Worm (Caenorhabditis elegans): ENCODE data around the gene nhr-38.
"Not testable (repeated sequence)": the region's sequence is repeated elsewhere in the genome, so short reads cannot be mapped to it uniquely, and the experiment has no call there.

nhr-38 gene

DNA sequence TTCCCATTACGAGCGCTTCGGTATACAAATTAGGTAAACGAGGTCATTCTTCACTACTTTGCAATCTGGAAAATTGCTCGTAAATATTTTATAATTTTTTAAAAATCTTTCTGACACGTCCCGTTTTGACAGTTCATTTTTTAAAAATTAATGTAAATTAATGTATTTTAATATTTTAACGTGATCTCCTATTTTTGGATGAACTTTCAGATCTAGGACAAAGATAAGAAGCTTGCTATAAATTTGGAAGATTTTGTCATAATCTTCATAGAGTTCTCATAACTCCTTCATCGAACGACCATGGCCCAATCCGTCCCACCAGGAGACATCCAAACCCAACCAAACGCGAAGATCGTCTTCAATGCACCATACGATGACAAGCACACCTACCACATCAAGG, 21.3 kb upstream of the nhr-38 start, which contains the start of gene msp-76:
Gene msp-76 (plus strand): TSS at position 301 of the 400 bp plus-strand sequence.
- not testable (repeated sequence) for TF ChIP-seq unc-62 (GFP tag; optimal IDR thresholded peaks at IDR 0.05)

DNA sequence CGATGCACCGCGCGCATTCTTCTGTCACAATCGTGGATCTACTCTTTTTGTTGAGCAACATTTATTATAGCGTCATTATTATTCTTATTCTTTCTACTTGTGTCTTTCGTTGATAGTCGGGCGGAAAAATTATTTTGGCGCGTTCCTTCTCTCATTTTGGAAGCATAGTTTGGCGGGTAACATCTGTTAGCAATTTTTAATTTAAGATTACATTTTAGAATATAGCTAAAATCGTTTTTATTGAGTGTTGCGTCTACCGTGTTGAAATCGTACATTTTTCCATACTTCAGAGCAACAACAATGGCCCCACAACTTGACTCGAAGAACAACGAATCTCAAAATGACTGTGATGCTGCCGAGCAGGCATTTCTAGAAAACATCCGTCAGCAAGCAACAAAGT, 19.3 kb upstream of the nhr-38 start, which contains the start of gene sdz-36:
Gene sdz-36 (plus strand): TSS at position 301 of the 400 bp plus-strand sequence.
- TF ChIP-seq unc-62 (GFP tag; optimal IDR thresholded peaks at IDR 0.05), result no peak

DNA sequence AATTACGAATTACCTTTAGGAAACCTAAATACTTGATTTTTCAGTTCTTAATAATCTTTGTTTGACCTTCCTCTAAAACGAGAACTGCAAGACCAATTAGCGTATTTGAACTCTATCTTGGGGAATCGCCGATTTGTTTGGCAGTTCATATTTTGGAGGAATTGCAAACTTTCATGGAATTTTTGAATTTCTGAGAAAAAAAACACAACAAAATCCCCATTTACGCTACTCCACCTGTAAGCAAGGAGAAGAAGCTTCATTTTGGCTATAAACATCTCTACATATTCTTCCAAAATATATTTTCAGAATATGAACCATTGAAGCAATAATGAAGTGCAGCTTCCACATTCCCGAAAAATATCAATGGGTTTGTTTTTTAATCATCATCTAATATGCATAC, 17.1 kb upstream of the nhr-38 start, which contains the start of gene twk-9:
Gene twk-9 (plus strand): TSS at position 301 of the 400 bp plus-strand sequence.
- TF ChIP-seq unc-62 (GFP tag; optimal IDR thresholded peaks at IDR 0.05), result no peak

DNA sequence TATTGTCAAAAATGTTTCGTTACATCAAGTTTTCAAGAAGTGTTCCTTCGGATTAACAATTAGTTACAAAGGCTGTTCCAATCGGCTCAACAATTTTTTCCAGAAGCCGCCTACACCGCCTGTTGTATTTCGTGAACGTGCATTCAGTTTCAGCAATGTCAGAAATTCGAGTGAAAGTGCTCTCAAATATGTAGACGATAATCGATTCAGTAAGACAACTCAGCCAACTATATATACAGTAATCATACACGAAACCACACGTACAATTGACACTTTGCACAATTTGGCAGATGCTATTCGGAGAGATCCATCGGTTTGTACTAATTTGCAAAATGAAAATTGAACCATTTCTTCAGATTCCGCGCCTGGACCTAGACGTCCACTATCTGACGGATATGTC, 13.5 kb upstream of the nhr-38 start:
- TF ChIP-seq unc-62 (GFP tag; optimal IDR thresholded peaks at IDR 0.05), result no peak

DNA sequence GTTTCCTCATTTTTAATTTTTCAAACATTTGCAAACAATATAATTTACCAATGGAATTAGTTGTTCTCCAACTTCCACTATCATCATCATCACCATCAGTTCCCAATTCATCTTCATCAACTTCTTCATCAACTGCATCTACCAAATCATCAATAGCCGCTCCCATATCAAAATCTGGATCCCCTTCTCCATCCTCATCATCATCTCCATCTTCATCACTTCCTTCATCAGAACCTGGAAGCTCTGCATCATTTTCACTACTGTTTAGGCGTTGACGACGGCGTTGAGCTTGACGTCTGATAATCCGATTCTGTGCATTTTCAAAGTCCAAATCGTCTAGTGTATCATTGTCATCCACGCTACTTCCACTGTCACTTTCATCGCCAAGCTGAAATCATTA, 12.1 kb upstream of the nhr-38 start:
- TF ChIP-seq unc-62 (GFP tag; optimal IDR thresholded peaks at IDR 0.05), result no peak

DNA sequence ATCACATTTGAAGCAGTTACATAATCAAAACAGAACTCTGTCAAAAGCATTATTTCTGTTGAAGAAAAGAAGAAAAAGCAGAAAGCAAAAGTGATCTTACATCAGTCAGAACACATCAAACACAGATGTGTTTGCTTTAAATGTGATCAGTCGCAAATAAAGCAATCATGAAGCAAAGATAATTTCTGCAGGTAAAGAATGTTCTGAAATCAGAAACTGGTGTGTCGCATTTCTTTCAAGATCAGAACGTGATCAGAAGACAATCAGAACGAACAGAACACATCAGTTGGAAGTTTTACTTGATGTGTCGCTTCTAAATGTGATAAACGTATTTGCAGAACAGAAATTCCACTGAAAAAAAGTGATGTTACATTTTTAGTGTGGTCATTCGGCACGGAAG, 10.9 kb upstream of the nhr-38 start:
- TF ChIP-seq unc-62 (GFP tag; optimal IDR thresholded peaks at IDR 0.05), result no peak

DNA sequence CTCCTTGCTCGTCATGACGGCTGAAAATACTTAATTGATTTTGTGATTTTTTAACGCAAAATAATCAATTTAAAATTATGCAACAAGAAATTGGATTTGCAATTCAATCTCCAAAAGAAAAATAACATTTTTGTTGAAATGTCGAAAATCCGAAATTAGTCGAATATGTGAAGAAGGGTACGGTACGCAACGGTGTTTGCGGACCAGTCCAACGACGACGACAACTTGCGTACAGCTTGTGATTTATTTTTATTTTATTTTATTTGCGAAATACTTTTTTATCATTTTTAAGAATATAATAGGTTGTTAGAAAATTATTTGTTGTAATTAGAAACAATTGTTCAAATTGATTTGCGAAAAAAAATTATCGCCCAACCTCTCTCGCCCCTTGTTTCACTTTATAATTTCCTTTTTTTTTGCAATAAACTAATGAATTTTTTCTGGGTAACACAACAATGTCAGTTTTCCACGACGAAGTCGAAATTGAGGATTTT, 3.2 kb upstream of the nhr-38 start, which contains the start of the genes dcaf-1 and dph-3:
Gene dcaf-1 (minus strand): TSS at position 20 of the 494 bp plus-strand sequence.
Gene dph-3 (plus strand): TSS at position 444 of the 494 bp plus-strand sequence.
- no peak for TF ChIP-seq unc-62 (GFP tag; optimal IDR thresholded peaks at IDR 0.05)

DNA sequence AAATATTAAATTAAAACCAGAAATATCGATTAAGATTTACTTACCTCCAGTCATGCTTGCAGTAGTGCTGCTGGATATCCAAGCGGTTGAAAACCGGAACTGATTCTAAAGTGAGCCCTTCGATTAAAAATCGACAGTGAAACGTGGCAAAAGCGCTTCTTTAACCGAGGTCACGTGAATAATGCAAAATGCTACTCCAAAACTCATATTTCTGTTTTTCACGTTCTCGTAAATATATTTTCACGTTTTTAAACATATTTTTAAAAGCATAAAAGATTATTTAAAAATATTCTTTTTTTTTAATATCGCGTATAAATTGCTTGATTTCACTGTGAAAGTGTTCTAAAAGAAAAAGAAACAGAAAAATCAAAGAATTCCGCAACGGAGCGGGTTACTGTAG, 782 bp upstream of the nhr-38 start, which contains the start of gene ant-1.3:
Gene ant-1.3 (minus strand): TSS at position 101 of the 400 bp plus-strand sequence.
- TF ChIP-seq unc-62 (GFP tag; optimal IDR thresholded peaks at IDR 0.05), result no peak

DNA sequence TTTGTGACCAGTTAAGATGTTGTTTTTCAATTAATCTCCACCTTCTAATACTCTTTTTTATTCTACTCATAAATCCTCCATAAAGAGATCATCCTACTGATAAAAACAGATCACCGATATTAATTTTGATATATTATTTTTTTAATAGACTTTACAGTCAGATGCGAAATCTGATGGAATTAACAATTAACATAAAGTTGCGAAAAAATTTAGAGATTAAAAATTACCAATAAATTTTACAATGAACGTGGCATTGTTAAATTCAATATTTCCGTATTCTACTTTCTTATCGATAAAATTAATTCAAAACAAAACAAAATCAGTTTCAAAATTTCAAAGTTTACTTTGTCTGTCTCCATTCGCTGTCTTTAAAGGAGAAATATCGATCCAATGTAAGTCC, 2.8 kb downstream of the nhr-38 start, which contains the start of gene K01H12.4:
Gene K01H12.4 (plus strand): TSS at position 301 of the 400 bp plus-strand sequence.
- TF ChIP-seq unc-62 (GFP tag; optimal IDR thresholded peaks at IDR 0.05), result no peak

DNA sequence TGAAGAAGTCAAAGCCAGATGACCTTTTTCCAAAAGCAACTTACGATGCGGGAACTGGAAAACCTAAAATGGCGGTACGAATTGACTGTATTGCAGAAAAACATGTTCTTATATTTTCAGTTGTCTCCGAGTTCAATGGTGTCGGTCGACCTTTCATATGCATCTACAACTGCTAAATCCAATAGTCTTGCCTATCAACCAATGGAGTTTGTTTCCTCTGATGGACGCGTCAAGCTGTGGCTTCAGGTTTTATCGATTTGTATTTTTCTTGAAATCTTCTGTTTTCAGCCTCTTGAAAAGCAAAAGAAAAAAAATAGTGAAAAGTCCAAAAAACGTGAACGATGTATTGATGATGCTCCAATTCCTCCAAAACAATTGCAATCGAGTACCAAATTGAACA, 4.3 kb downstream of the nhr-38 start:
- TF ChIP-seq unc-62 (GFP tag; optimal IDR thresholded peaks at IDR 0.05), result no peak

DNA sequence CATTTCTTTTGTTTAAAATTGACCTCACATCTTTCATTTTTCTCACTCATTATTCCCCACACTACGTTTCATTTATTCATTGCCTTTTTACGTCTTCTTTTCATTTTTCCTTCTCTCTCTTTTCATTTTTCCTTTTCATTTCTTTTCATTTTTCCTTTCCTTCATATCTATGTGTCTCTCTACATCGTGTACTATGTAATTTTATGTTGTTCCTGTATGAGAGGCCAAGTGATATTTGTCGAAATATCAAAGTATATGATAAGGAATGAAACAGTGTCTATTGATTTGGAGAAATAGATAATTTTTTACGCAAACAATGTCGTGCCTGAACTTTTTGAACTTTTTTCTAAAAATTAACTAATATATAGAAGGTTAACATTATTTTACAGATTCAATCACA, 6.5 kb downstream of the nhr-38 start:
- TF ChIP-seq unc-62 (GFP tag; optimal IDR thresholded peaks at IDR 0.05), result no peak

DNA sequence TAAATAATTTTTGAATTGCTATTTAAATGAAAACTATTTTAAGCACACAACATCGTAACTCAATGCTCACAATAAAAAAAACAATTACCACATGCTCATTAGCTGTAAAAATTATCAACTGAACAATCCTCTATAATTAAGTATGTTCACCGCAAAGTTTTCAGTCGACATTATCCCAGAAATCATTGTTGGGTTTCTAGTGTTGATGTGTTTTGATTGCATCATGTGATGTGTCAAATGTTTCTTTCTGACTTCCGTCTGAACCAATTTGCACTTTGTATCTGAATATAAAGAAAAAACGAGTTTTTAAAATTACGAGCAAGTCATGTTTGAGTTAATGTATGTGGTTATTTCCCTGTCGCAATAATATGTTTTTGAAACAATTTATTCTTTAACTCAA, 7.9 kb downstream of the nhr-38 start:
- no peak for TF ChIP-seq unc-62 (GFP tag; optimal IDR thresholded peaks at IDR 0.05)

DNA sequence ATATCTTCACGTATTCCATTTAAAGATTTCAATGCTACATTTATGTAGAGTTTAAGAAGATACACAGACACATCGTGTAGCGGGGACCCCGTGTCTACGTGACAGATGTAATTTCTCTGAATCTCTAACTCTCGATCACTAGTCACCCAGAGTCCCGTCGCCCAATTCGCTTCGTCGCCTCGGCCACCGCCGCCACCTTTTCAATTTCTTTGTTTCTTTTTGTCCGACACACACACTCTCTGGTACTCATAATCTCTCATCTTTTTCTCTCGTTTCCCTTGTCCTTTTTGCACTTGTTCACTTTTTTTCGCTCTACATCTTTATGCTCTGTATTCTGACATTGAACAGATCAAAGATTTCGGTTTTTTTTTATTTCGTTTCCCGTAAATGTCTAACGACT, 8.4 kb downstream of the nhr-38 start:
- TF ChIP-seq unc-62 (GFP tag; optimal IDR thresholded peaks at IDR 0.05), result no peak

DNA sequence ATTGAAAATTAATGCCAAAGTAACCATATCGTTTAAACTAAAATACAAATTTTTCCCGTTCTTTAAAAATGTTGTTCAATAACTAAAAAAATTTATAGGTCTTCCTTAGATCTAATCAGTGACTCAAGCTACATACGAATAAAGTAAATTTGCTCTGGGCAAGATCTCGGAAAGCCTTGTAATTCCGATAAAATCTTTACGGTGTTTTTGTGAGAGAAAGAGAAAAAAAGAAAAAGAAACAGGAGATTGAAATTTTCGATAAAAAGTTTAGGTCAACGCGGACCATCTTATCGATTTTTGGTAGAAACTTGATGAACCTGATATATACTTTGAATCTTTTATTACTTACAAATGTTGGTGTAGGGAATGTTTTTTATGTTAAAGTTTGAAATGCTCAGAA, 13.2 kb downstream of the nhr-38 start:
- TF ChIP-seq unc-62 (GFP tag; optimal IDR thresholded peaks at IDR 0.05), result no peak

DNA sequence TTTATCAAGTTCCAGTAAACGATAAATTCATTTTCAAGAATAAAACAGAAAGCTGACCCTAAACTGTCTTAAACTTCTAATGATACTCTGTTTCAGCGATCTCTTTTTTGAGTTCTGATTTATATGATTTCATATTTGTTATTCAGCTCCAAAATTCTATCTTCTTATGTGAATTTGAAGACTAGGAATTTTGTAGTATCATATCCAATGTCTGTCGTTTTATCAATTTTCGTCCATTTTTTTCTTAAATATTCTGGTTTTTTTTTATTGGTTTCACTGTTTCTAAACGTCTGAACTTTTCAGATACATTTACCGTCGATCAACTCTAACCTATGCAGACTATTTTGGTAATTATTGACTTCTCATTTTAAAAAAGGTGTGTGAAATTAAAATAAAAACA, 15.0 kb downstream of the nhr-38 start, which contains the start of the genes nhr-138 and C28D4.18:
Gene nhr-138 (plus strand): TSS at position 304 of the 400 bp plus-strand sequence.
Gene C28D4.18 (plus strand): TSS at position 333 of the 400 bp plus-strand sequence.
- TF ChIP-seq unc-62 (GFP tag; optimal IDR thresholded peaks at IDR 0.05), result no peak

DNA sequence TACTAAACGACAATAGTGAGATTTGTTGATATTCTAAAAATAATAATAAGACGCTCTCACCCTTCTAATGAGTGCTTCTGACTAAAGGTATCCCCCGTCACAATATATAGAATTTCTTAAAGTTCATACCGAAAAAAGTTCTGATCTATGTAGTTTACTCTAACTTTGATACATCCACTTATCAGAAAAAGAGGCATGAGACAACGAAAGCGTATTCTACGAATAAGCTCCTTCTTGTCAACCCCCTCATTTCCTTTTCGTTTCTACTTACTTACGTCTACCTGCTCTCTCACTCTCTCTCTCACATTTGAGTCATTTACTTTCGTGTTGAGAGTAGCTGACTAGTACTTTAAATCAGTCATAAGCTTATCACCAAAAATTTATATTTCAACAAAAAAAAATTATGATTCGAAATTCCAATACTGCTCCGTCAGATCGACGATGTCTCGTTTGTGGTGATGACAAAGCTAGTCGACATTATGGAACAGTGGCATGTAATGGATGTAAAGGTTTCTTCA, 15.5 kb downstream of the nhr-38 start:
- no peak for TF ChIP-seq unc-62 (GFP tag; optimal IDR thresholded peaks at IDR 0.05)

DNA sequence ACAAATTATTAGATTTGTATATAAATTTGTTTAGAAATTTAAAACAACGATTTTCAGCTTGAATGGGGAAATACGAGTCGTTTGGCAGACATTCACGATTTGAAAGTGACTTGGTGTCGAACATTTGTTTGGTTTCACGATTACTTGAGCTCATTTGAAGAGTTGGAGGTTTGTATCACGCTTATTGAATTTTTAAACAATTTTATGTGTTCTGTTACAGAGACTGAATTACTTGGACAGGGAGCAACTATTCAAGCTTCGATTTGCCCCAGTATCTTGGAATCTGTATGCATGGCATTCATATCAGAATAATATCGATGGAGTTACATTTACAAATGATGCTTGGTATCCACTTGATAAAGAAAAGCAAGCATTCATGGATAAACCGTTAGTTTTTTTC, 17.2 kb downstream of the nhr-38 start:
- TF ChIP-seq unc-62 (GFP tag; optimal IDR thresholded peaks at IDR 0.05), result no peak

Data from whole organism, dauer.